Worm (Caenorhabditis elegans) whole organism, young adult: ENCODE data around the gene gcn-2.

Source experiments
- B0261.1 ChIP-seq: sonication (generic microtip); optimal IDR thresholded peaks from 2 replicates; lab custom pipeline; 2016; ENCODE audit warnings: mild to moderate bottlenecking, missing genetic modification characterization, moderate library complexity, missing compliant biosample characterization
- F33H1.4 ChIP-seq: fragments of 200-800 bp; sonication (Bioruptor generic); IDR thresholded peaks from 2 replicates; pipeline ENCODE4 v1.3.6; 2022; ENCODE audit warnings: missing genetic modification reagents, missing genetic modification characterization, missing compliant biosample characterization
- Y53F4B.3 ChIP-seq: fragments of 200-800 bp; sonication (Bioruptor generic); IDR thresholded peaks from 2 replicates; pipeline ENCODE4 v1.3.6; 2022; ENCODE audit warnings: missing genetic modification reagents, missing genetic modification characterization, missing compliant biosample characterization
- ama-1 ChIP-seq, 3 experiments: fragments of 150-350 bp in 1 of 3; sonication (generic microtip) in 2 of 3; optimal IDR thresholded peaks; 2 replicates each; lab custom pipeline; 2014 to 2018; ENCODE audit warnings: missing biosample characterization in 2 of 3, missing genetic modification characterization in 2 of 3, missing genetic modification reagents in 2 of 3
- ceh-58 ChIP-seq: fragments of 200-800 bp; sonication (Bioruptor generic); IDR thresholded peaks from 2 replicates; pipeline ENCODE4 v1.3.6; 2022; ENCODE audit warnings: missing genetic modification characterization, missing compliant biosample characterization
- nhr-80 ChIP-seq: sonication (generic microtip); optimal IDR thresholded peaks from 2 replicates; lab custom pipeline; 2016; ENCODE audit warnings: missing genetic modification characterization, missing compliant biosample characterization
- snpc-4 ChIP-seq, 5 experiments: fragments of 150-350 bp in 1 of 5; sonication (generic microtip) in 4 of 5; optimal IDR thresholded peaks; 2 replicates each; lab custom pipeline; 2014 to 2018; ENCODE audit warnings: missing genetic modification characterization in 5 of 5, missing biosample characterization in 3 of 5, antibody characterized with exemption in 2 of 5, mild to moderate bottlenecking in 2 of 5, missing compliant biosample characterization in 2 of 5, missing genotype in 2 of 5, moderate library complexity in 2 of 5, missing genetic modification reagents in 1 of 5

DNA sequence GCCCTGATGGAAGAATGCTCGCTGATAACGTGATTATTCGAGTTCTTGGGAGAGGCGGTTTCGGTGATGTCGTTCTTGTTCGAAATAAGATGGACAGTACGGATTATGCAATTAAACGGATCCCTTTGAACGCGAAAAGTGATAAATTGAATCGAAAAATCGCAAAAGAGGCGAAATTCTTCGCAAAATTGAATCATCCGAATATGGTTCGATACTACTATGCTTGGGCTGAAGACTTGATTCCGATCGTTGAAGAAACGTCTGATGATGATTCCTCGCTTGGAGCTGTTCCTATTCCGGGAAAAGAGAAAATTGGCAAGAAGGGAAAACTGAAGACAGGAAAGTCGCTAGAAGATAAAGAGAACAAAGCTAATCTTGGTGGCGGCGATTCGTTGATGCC, 2.0 kb downstream of the gcn-2 start:
- TF ChIP-seq ceh-58 = no peak
- TF ChIP-seq Y53F4B.3 (GFP tag; lab: Robert Waterston, UW) = no peak
- TF ChIP-seq snpc-4 (GFP tag; optimal IDR thresholded peaks at IDR 0.05; lab: Kevin White, UChicago) = no peak
- no peak for TF ChIP-seq snpc-4 (tag; optimal IDR thresholded peaks at IDR 0.05; lab: Kevin White, UChicago)
- no peak for TF ChIP-seq nhr-80
- no peak for TF ChIP-seq F33H1.4 (GFP tag; lab: Robert Waterston, UW)
- TF ChIP-seq B0261.1 (tag; lab: Kevin White, UChicago) = no peak
- no peak for TF ChIP-seq ama-1 (optimal IDR thresholded peaks at IDR 0.05; lab: Kevin White, UChicago)
- no peak for TF ChIP-seq ama-1 (GFP tag; optimal IDR thresholded peaks at IDR 0.05; lab: Kevin White, UChicago)
